Fruit fly (Drosophila melanogaster) S2 (cell line): ENCODE results near the gene Keap1.

Source experiments
- CG8478 ChIP-seq: fragments of >200 bp; optimal IDR thresholded peaks from 2 replicates; lab custom pipeline; 2018
- CTCF ChIP-seq, 2 experiments: fragments of >200 bp; optimal IDR thresholded peaks; 2 replicates each; lab custom pipeline; 2018

dm6 chr3R:17063763-17064162 is 16.0 kb downstream of the Keap1 start:
- TF ChIP-seq CG8478 (lab: Kevin White, UChicago) (no peak), CTCF (optimal IDR thresholded peaks at IDR 0.05; lab: Kevin White, UChicago) (no peak)
